Fruit fly (Drosophila melanogaster): ENCODE data around the gene CG42526.

DNA sequence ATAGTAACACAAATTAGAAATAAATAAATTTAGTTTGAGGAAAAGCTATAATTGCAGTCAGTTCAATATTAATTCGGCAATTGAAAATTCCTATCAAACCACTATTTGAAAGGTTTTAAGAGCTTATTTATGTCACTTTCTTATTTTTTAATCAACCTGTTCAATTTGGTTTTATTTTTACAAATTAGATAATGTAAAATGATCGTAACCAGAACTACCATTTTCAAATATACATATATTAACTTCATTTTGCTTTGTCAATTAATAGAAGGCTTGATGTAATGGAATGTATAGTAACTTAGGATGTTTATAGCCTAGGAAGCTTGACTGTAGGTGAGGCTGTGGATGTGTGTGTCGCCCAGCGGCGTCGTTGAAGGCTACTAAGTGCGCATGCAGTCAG is 31.4 kb upstream of the CG42526 start:
- TF ChIP-seq ab (GFP tag; optimal IDR thresholded peaks at IDR 0.05) (no peak), Atf6 (GFP tag; IDR thresholded peaks at IDR 0.05) (no peak), CG1647 (GFP tag; optimal IDR thresholded peaks at IDR 0.05) (no peak), CG9437 (GFP tag; optimal IDR thresholded peaks at IDR 0.05) (peak; percentile 10), CTCF (GFP tag; optimal IDR thresholded peaks at IDR 0.05) (no peak), CG16779 (GFP tag; IDR thresholded peaks at IDR 0.05) (no peak), Six4 (GFP tag; optimal IDR thresholded peaks at IDR 0.05) (no peak), da (GFP tag; optimal IDR thresholded peaks at IDR 0.05) (no peak)
